Worm (Caenorhabditis elegans) whole organism, L4/young adult: ENCODE results near the gene znfx-1.

Experiments used
- W03F9.2 ChIP-seq: fragments of 150-350 bp; optimal IDR thresholded peaks from 2 replicates; lab custom pipeline; 2014; ENCODE audit warnings: missing biosample characterization, missing genetic modification characterization
- dao-5 ChIP-seq: sonication (generic microtip); optimal IDR thresholded peaks from 2 replicates; lab custom pipeline; 2016; ENCODE audit warnings: missing genotype, missing genetic modification characterization, moderate library complexity, missing compliant biosample characterization

ce11 chrII:9254187-9254586 lies 40.7 kb downstream of the znfx-1 start, which contains the start of gene nlp-82:
- TF ChIP-seq dao-5 (tag; lab: Kevin White, UChicago), result no peak
- no peak for TF ChIP-seq W03F9.2
